Fruit fly (Drosophila melanogaster) whole organism, pupa: Measurements from ENCODE around the gene CG32152.

Experiments used
- CG12605 ChIP-seq: fragments of 200-800 bp; sonication (Bioruptor generic); IDR thresholded peaks from 2 replicates; pipeline ENCODE4 v1.3.6; 2022; ENCODE audit warnings: missing biosample characterization, missing genetic modification characterization
- CG13204 ChIP-seq: fragments of 200-800 bp; sonication (Bioruptor generic); optimal IDR thresholded peaks from 2 replicates; lab custom pipeline; 2018; ENCODE audit warnings: missing biosample characterization, mild to moderate bottlenecking, missing genetic modification characterization, moderate library complexity
- CG15710 ChIP-seq: fragments of 200-800 bp; sonication (Bioruptor generic); optimal IDR thresholded peaks from 2 replicates; lab custom pipeline; 2018; ENCODE audit warnings: missing biosample characterization, mild to moderate bottlenecking, missing genetic modification characterization, moderate library complexity
- CG34367 ChIP-seq: fragments of 200-800 bp; sonication (Bioruptor generic); optimal IDR thresholded peaks from 2 replicates; lab custom pipeline; 2018; ENCODE audit warnings: missing biosample characterization, mild to moderate bottlenecking, missing genetic modification characterization
- CG8159 ChIP-seq: fragments of 200-800 bp; sonication (Bioruptor generic); optimal IDR thresholded peaks from 3 replicates; lab custom pipeline; 2018; ENCODE audit warnings: missing biosample characterization, mild to moderate bottlenecking, missing genetic modification characterization, moderate library complexity
- CG8301 ChIP-seq: fragments of 200-800 bp; sonication (Bioruptor generic); optimal IDR thresholded peaks from 2 replicates; lab custom pipeline; 2018; ENCODE audit warnings: missing biosample characterization, mild to moderate bottlenecking, missing genetic modification characterization
- D1 ChIP-seq: fragments of 200-800 bp; sonication (Bioruptor generic); optimal IDR thresholded peaks from 2 replicates; lab custom pipeline; 2018; ENCODE audit warnings: missing biosample characterization, mild to moderate bottlenecking, missing genetic modification characterization, moderate library complexity
- EcR ChIP-seq: fragments of 200-800 bp; sonication (Bioruptor generic); optimal IDR thresholded peaks from 3 replicates; lab custom pipeline; 2019; ENCODE audit warnings: missing biosample characterization, missing genetic modification characterization, mild to moderate bottlenecking, moderate library complexity, missing genetic modification reagents
- Pif1A ChIP-seq: fragments of 200-800 bp; sonication (Bioruptor generic); optimal IDR thresholded peaks from 3 replicates; lab custom pipeline; 2016; ENCODE audit warnings: missing biosample characterization, missing genetic modification characterization
- Snoo ChIP-seq: fragments of 200-800 bp; sonication (Bioruptor generic); optimal IDR thresholded peaks from 3 replicates; lab custom pipeline; 2017; ENCODE audit warnings: missing biosample characterization, mild to moderate bottlenecking, missing genetic modification characterization, inconsistent platforms
- gl ChIP-seq: fragments of 200-800 bp; sonication (Bioruptor generic); optimal IDR thresholded peaks from 2 replicates; lab custom pipeline; 2018; ENCODE audit warnings: missing biosample characterization, mild to moderate bottlenecking, missing genetic modification characterization
- rn ChIP-seq: fragments of 200-800 bp; sonication (Bioruptor generic); IDR thresholded peaks from 2 replicates; pipeline ENCODE4 v1.3.6; 2022; ENCODE audit warnings: missing biosample characterization, missing genetic modification characterization

dm6 chr3L:16189925-16190231 is 46.0 kb upstream of the CG32152 start:
- TF ChIP-seq CG15710 (tag; lab: Kevin White, UChicago) (no peak), Pif1A (GFP tag; lab: Kevin White, UChicago) (no peak), CG8159 (tag; lab: Kevin White, UChicago) (no peak), Snoo (tag; lab: Kevin White, UChicago) (peak; percentile 31), rn (GFP tag; lab: Robert Waterston, UW) (no peak), CG12605 (GFP tag; lab: Robert Waterston, UW) (no peak), CG13204 (GFP tag; lab: Kevin White, UChicago) (peak; percentile 81), EcR (peak; percentile 33), gl (tag; lab: Kevin White, UChicago) (no peak), CG34367 (tag; lab: Kevin White, UChicago) (no peak), CG8301 (no peak), D1 (no peak)
